Worm (Caenorhabditis elegans) whole organism, dauer: Measurements from ENCODE around the gene F55C5.17.

Experiments used
- unc-62 ChIP-seq: sonication (generic microtip); optimal IDR thresholded peaks from 2 replicates; lab custom pipeline; 2017; ENCODE audit warnings: missing biosample characterization, missing genetic modification reagents, missing genetic modification characterization

The F55C5.17 gene

DNA sequence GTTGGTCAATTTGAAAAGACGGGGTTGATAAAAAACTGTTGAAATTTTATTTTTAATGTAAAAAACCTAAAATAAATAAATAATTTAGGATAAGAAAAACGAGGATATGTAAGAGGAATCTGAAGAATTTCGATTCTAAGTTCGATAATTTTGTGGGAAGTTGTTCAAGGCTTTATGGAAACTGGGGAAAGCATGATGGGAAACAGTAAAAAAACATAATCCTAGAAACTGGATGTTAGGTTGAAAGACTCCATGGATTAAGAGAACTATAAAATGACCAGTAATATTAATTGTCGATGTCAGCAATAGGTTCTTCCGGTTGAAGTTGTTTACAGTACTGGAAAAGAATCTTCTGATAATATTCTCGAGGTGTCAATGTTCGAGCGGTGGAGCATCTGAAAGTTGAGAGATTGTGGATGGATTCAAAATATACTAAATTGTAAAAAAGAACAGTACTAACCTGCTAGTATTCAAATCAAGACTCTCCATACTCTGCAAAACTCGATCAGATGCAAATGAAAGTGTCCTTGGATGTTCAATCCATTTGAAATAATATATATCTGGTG is 18.0 kb downstream of the F55C5.17 start:
- TF ChIP-seq unc-62 (GFP tag; lab: Kevin White, UChicago), result no peak

DNA sequence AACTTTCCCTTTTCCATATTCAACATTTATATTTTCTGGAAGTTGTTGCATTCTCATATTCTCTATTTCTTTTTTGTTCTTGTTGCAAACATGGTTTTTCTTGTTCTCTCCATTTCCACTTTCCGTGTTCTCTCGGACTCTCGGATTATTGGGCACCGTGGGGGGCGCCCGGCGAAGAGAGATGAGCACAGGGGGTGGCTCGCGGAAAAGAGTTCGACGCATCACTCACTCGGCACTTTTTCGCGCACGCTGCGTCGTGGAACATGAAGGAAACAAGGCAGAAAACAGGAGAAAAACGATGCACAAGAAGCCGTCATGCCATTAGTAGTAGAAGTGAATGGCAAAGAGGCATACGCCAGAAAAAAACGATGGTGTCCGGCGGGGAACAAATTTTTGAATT is 24.3 kb downstream of the F55C5.17 start:
- TF ChIP-seq unc-62 (GFP tag; lab: Kevin White, UChicago), result no peak

DNA sequence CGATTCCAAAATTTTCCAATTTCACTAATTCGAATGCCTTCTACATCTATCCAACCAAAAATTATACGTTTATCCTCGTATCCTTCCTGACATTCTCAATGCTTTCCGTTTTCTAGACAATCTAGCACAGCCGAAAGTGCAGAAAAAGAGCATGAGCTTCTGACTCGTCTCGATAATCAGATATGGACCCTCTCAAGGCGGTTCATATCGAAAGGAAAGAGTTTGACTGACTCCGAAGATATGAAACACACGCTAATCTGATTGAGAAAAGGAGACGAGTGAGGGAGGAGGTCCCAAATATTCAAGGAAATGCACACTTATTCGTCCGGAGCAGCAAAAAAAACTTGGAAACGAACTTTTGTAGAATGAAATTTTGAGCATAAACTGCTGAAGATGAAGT is 26.8 kb downstream of the F55C5.17 start:
- no peak for TF ChIP-seq unc-62 (GFP tag; lab: Kevin White, UChicago)

DNA sequence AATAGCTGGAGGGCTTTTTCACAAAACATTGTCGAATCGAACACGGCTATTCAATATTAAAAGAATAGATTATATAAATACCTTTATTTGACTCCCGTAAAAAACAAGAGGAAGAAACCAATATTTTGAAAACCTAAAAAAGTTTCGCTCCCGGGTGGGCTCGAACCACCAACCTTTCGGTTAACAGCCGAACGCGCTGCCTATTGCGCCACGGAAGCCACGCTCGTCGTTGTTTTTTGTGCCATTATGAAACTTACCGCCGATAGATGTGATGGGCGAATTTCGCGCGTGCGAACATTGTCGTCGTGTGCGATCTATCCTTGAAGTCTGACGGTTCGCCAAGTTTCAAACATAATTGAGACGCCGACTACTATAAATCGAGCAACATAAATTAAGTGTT is 29.5 kb downstream of the F55C5.17 start:
- no peak for TF ChIP-seq unc-62 (GFP tag; lab: Kevin White, UChicago)

DNA sequence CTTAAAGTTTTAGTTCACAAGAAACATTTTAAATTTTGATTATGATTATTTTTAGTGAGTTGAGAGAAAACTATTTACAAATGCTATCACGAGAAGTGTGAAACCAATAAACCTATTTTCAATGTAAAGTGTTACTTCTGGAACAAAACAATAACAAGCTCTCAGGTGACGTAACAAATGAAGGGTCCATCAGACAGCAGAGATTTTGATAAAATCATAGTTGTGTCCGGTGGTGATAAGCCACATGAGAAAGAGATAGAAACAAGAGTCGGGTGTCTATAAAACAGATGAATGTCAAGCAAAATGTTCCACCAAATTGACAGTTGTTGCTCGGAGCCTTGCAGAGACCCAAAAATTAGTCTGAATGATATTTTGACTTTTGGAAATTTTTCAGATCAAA is 32.0 kb downstream of the F55C5.17 start:
- no peak for TF ChIP-seq unc-62 (GFP tag; lab: Kevin White, UChicago)

DNA sequence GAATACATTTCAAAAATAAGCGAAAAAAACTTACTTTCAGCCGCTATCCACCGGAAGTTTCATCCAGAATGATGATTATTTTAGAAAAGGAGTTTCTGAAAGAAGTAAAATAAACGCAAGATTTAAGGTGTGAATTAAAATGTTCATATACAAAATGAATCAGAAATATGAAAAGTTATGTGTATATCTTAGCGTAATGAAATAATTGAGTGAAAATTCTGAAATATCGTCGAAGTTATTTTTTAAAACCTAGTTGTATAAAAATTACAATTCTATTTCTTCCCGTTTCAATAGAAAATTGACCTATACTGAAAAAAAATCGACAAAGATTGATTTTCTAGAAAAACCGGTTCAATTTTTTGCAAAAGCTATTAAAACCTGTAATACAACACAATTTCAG is 35.6 kb downstream of the F55C5.17 start, which contains the start of gene twk-13:
twk-13 (minus strand) TSS at position 101 of the 400 bp plus-strand sequence.
- no peak for TF ChIP-seq unc-62 (GFP tag; lab: Kevin White, UChicago)

DNA sequence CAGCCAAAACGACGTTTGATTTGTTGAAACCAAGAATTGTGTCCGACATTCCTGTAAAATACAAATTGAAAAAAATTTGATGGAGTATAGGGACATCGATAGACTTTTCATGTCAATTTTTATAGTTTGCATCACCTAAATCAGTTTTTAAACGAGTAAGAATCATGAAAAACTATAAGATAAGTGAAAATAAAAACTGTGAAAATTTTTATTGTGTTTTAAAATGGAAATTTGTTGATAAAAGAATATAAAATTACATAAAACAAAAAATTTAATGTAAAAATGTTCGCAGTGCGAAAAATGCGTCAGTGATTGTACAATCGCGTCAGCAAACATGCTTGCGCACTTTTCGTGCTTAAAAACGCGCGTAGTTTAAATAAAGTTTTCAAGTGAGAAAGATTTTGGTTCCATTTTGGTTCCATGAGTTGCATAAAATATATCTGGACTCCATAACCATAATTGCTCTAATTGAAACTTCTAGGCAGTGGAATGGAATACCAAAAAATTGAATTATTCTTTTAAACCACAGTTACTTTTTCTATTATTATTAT is 41.2 kb downstream of the F55C5.17 start, which contains the start of gene tomm-20:
tomm-20 (minus strand) TSS at position 51 of the 551 bp plus-strand sequence.
- TF ChIP-seq unc-62 (GFP tag; lab: Kevin White, UChicago), result no peak

DNA sequence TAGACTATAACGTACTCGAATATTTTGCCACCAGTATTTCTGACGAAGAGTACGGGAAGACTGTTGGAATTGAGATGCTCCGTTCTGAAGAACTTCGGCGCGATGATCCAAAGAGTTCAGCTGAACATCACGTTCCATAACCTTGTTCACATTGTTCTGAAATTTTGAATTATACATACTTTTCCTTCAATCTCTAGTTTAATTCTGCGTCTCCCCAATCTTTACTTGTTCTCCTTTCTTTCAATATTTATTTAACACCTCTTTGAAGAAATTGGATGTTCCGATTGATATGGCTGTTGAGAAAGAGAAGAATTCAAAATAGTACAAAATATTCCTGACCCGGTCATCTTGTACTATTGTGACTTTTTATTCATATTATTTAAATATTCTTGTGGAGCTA is 42.5 kb downstream of the F55C5.17 start, which contains the start of gene F23H12.3:
F23H12.3 (plus strand) TSS at position 301 of the 400 bp plus-strand sequence.
- TF ChIP-seq unc-62 (GFP tag; lab: Kevin White, UChicago), result no peak

DNA sequence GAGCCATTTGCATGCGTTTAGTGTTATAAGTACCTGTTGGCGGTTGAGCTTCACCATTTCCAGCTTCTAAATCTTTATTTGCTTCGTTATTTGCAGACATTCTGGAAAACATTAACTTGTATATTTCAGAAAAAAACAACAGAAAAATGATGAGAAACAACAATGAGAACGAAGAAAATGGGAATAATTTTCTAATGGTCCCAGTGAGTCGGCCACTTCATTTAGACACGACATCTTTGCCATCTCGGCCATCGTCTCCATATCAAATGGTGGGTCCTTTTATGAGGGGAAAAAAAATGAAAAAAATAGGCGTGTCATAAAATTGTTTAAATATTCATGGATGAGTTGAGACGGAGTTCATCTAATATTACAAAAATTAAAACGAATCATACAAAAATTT is 43.5 kb downstream of the F55C5.17 start, which contains the start of gene snb-2:
snb-2 (minus strand) TSS at position 101 of the 400 bp plus-strand sequence.
- TF ChIP-seq unc-62 (GFP tag; lab: Kevin White, UChicago), result no peak

DNA sequence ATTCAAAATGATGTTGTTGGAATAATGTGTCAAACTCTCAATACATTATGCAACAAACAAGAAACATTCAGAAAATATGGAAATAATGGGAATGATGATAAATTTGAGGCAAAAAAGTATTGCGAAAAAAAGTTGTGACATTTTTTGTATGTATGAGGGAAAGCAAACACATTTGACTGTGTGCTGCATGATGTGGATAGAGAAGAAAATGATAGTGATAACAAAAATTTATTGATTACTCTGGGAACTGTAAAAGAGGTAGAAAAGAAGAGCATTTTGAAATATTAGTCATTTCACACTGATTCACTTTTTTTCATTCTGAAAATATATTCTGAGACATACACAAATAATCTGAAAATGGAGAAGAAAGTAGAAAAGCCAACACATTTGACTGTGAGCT is 45.5 kb downstream of the F55C5.17 start:
- TF ChIP-seq unc-62 (GFP tag; lab: Kevin White, UChicago), result no peak

DNA sequence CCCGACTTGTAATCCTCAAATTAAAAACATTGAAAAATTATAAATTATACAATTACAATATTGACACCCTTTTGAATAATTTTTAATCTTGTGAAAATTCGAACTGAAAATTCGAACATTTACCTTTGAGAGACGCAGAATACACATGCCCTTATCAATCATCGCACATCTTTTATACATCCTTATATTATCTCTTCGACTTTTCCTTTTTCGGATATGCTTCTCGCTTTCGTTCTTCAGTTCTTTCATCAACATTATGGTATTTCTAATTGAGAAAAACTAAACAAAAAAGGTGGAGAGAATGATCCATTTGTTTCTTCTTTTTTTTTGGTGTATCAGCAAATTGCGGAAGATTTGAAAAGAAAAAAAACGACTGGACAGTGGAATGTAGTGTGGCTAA is 47.0 kb downstream of the F55C5.17 start:
- no peak for TF ChIP-seq unc-62 (GFP tag; lab: Kevin White, UChicago)

DNA sequence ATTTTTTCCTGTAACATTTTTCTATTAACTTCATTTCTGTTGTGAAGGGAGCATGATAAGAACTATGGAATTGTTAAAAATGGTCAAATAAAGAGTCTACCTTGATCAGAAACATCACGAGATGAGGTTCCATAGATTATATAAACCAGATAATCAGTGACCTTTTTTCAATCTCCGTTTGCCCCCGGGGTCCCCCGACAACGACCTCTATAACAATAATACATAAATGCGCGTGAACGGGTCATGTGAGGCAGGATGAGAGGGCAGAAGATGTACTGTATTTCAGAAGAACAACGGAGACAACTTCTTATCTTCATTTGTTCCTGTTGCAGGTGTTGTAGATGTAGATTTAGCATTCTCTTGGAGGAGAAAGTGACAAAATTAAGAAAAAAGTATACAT is 49.5 kb downstream of the F55C5.17 start:
- no peak for TF ChIP-seq unc-62 (GFP tag; lab: Kevin White, UChicago)
